Worm (Caenorhabditis elegans): ENCODE measurements around the gene K01G12.3.

DNA sequence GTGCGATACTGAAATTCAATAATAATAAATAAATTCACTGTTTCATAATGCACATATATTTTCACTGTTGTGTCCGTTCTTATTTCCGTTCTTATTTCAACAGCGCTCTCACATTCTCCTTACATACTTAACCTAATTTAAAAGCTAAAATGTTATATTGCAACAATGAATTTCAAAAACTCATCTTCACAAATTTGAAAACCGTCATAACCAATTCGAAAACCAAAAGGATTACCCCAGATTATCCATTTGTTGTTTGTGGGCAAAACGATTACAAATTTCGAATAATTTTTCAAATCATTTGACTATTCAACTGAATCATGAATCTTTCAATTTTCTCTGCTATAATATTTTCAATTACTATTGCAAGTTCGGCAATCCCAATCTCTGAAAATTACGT, 21.1 kb upstream of the K01G12.3 start, which contains the start of gene R05A10.4:
- TF ChIP-seq W03F9.2 (tag; optimal IDR thresholded peaks at IDR 0.05): no peak
- TF ChIP-seq him-1 (tag; optimal IDR thresholded peaks at IDR 0.05): no peak
- TF ChIP-seq dao-5 (tag; optimal IDR thresholded peaks at IDR 0.05): no peak
